Fruit fly (Drosophila melanogaster): Measurements from ENCODE around the gene Rab11.

Gene Rab11

DNA sequence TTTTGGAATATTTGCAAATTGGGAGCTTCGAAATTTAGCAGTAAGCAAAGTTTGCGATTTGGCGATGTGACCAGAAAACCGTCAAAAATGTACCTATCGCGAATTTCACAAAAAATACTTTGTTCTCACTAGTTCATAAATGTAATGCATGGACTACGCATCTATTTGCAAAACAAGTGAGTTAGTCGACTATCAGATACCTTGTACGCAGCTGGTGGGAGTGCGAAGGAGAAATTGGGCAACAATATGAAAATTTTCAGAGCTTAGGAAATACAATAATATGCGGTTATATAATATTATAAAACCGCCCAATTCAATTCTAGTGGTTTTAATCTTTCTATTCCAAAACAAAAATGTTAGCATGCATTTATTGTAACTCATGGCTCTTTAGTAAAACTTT, 7.6 kb downstream of the Rab11 start, which contains the start of gene Bdbt (continued):
- TF ChIP-seq dati (GFP tag; IDR thresholded peaks at IDR 0.05): no peak
- TF ChIP-seq CG42726 (GFP tag; IDR thresholded peaks at IDR 0.05; ENCODE audit: partially characterized antibody): 0 out of 2 replicates have a peak, but pooled peaks have one; percentile 24
- no peak for TF ChIP-seq CG1647 (GFP tag; optimal IDR thresholded peaks at IDR 0.05)
- no peak for TF ChIP-seq fd3F (GFP tag; optimal IDR thresholded peaks at IDR 0.05)
- TF ChIP-seq otp (GFP tag; IDR thresholded peaks at IDR 0.05): peak; percentile 29; the same call in 1 of the 3 replicates
- no peak for TF ChIP-seq CG7786 (GFP tag; optimal IDR thresholded peaks at IDR 0.05)
- no peak for TF ChIP-seq CG31224 (GFP tag; IDR thresholded peaks at IDR 0.05)
- TF ChIP-seq Aef1 (GFP tag; IDR thresholded peaks at IDR 0.05): peak; percentile 40; the same call in 2 of the 3 replicates
- no peak for TF ChIP-seq CG17829 (tag; optimal IDR thresholded peaks at IDR 0.05)
- no peak for TF ChIP-seq yki (optimal IDR thresholded peaks at IDR 0.05)
- TF ChIP-seq fru (optimal IDR thresholded peaks at IDR 0.05): no peak
- TF ChIP-seq NC2β (GFP tag; optimal IDR thresholded peaks at IDR 0.05): no peak
- TF ChIP-seq Doc3 (GFP tag; IDR thresholded peaks at IDR 0.05; ENCODE audit: partially characterized antibody): no peak
- no peak for TF ChIP-seq CG6683 (GFP tag; optimal IDR thresholded peaks at IDR 0.05)
- TF ChIP-seq CG11504 (tag; optimal IDR thresholded peaks at IDR 0.05): no peak
- TF ChIP-seq CG12155 (GFP tag; optimal IDR thresholded peaks at IDR 0.05): peak; percentile 21
- no peak for TF ChIP-seq sc (optimal IDR thresholded peaks at IDR 0.05)
- no peak for TF ChIP-seq sc (GFP tag; optimal IDR thresholded peaks at IDR 0.05)
- TF ChIP-seq hb (GFP tag; IDR thresholded peaks at IDR 0.05; ENCODE audit: partially characterized antibody): peak; percentile 89
- peak; percentile 88 for TF ChIP-seq Med (GFP tag)
- TF ChIP-seq CG2889 (GFP tag; IDR thresholded peaks at IDR 0.05): no peak
- TF ChIP-seq C15 (GFP tag; IDR thresholded peaks at IDR 0.05): no peak
- no peak for TF ChIP-seq usp (GFP tag; optimal IDR thresholded peaks at IDR 0.05)
- no peak for TF ChIP-seq Eip74EF (GFP tag; optimal IDR thresholded peaks at IDR 0.05)
- TF ChIP-seq gce (GFP tag; IDR thresholded peaks at IDR 0.05): no peak
- TF ChIP-seq E2f1 (GFP tag; IDR thresholded peaks at IDR 0.05): no peak
- TF ChIP-seq ranshi (GFP tag; IDR thresholded peaks at IDR 0.05): 0 out of 2 replicates have a peak, but pooled peaks have one; percentile 18
- TF ChIP-seq fu2 (GFP tag; optimal IDR thresholded peaks at IDR 0.05): peak; percentile 40
- TF ChIP-seq CG16815 (GFP tag; optimal IDR thresholded peaks at IDR 0.05): peak; percentile 1
- no peak for TF ChIP-seq nom (GFP tag; optimal IDR thresholded peaks at IDR 0.05)
- TF ChIP-seq B-H1 (GFP tag; IDR thresholded peaks at IDR 0.05): 0 out of 3 replicates have a peak, but pooled peaks have one; percentile 20
- peak; percentile 49; the same call in 1 of the 2 replicates for TF ChIP-seq CG14014 (GFP tag; IDR thresholded peaks at IDR 0.05)
- no peak for TF ChIP-seq Spps (tag; optimal IDR thresholded peaks at IDR 0.05)
- TF ChIP-seq pan (optimal IDR thresholded peaks at IDR 0.05): no peak
- no peak for TF ChIP-seq pan (GFP tag; optimal IDR thresholded peaks at IDR 0.05 in 1 of 2, IDR thresholded peaks at IDR 0.05 in 1 of 2)
- no peak for TF ChIP-seq Six4 (GFP tag; optimal IDR thresholded peaks at IDR 0.05)
- no peak for TF ChIP-seq tll (GFP tag; optimal IDR thresholded peaks at IDR 0.05)
- no peak for TF ChIP-seq CkIIα-i1 (GFP tag; IDR thresholded peaks at IDR 0.05)
- TF ChIP-seq Usf (GFP tag; optimal IDR thresholded peaks at IDR 0.05): no peak
- TF ChIP-seq CG3281 (GFP tag; optimal IDR thresholded peaks at IDR 0.05): no peak
- no peak for TF ChIP-seq zen (tag; optimal IDR thresholded peaks at IDR 0.05)
- peak; percentile 6 for TF ChIP-seq CG8944 (GFP tag; optimal IDR thresholded peaks at IDR 0.05)
- TF ChIP-seq CG4404 (GFP tag; IDR thresholded peaks at IDR 0.05): no peak
- no peak for TF ChIP-seq Rx (GFP tag; IDR thresholded peaks at IDR 0.05)
- no peak for TF ChIP-seq nau (GFP tag; optimal IDR thresholded peaks at IDR 0.05)
- TF ChIP-seq Meics (GFP tag; optimal IDR thresholded peaks at IDR 0.05): no peak
- TF ChIP-seq CTCF (GFP tag; optimal IDR thresholded peaks at IDR 0.05): no peak
- TF ChIP-seq danr (GFP tag; IDR thresholded peaks at IDR 0.05): no peak
- peak; percentile 10 for TF ChIP-seq NfI (GFP tag; optimal IDR thresholded peaks at IDR 0.05)
- peak; percentile 3 for TF ChIP-seq CG4424 (GFP tag; optimal IDR thresholded peaks at IDR 0.05)
- no peak for TF ChIP-seq Hr39 (optimal IDR thresholded peaks at IDR 0.05)
- TF ChIP-seq pnt (GFP tag; optimal IDR thresholded peaks at IDR 0.05): no peak
- TF ChIP-seq pita (GFP tag; optimal IDR thresholded peaks at IDR 0.05): no peak

All from whole organism, embryonic.